Worm (Caenorhabditis elegans) whole organism, L3 larva: Measurements from ENCODE around the gene M60.7.

Experiments used
- R02D3.7 ChIP-seq: fragments of 150-350 bp; optimal IDR thresholded peaks from 2 replicates; lab custom pipeline; 2014; ENCODE audit warnings: missing biosample characterization, missing genetic modification characterization
- ZK546.5 ChIP-seq: sonication (generic microtip); optimal IDR thresholded peaks from 2 replicates; lab custom pipeline; 2017; ENCODE audit warnings: missing biosample characterization, missing genetic modification characterization
- aly-2 ChIP-seq: fragments of 150-350 bp; optimal IDR thresholded peaks from 2 replicates; lab custom pipeline; 2014; ENCODE audit warnings: missing biosample characterization, missing genetic modification characterization
- ama-1 ChIP-seq: fragments of 150-350 bp; optimal IDR thresholded peaks from 2 replicates; lab custom pipeline; 2018
- ceh-16 ChIP-seq: sonication (generic microtip); optimal IDR thresholded peaks from 2 replicates; lab custom pipeline; 2017; ENCODE audit warnings: missing biosample characterization, missing genetic modification characterization
- ceh-9 ChIP-seq: sonication (generic microtip); optimal IDR thresholded peaks from 2 replicates; lab custom pipeline; 2018; ENCODE audit warnings: missing biosample characterization, missing genetic modification characterization
- daf-12 ChIP-seq: fragments of 150-350 bp; optimal IDR thresholded peaks from 2 replicates; lab custom pipeline; 2014; ENCODE audit warnings: missing biosample characterization, missing genetic modification reagents, missing genetic modification characterization
- egl-27 ChIP-seq: sonication (generic microtip); optimal IDR thresholded peaks from 4 replicates; lab custom pipeline; 2017; ENCODE audit warnings: missing biosample characterization, missing genetic modification reagents, missing genetic modification characterization
- elt-1 ChIP-seq: fragments of 150-350 bp; optimal IDR thresholded peaks from 2 replicates; lab custom pipeline; 2014; ENCODE audit warnings: missing biosample characterization, missing genetic modification characterization
- fkh-10 ChIP-seq: sonication (generic microtip); optimal IDR thresholded peaks from 2 replicates; lab custom pipeline; 2017; ENCODE audit warnings: missing biosample characterization, missing genetic modification reagents, missing genetic modification characterization
- fkh-2 ChIP-seq: fragments of 150-350 bp; optimal IDR thresholded peaks from 2 replicates; lab custom pipeline; 2014; ENCODE audit warnings: missing biosample characterization, missing genetic modification reagents, missing genetic modification characterization
- fos-1 ChIP-seq: fragments of 150-350 bp; optimal IDR thresholded peaks from 2 replicates; lab custom pipeline; 2014; ENCODE audit warnings: missing biosample characterization, missing genetic modification characterization
- jun-1 ChIP-seq: fragments of 150-350 bp; optimal IDR thresholded peaks from 2 replicates; lab custom pipeline; 2014; ENCODE audit warnings: missing biosample characterization, missing genetic modification reagents, missing genetic modification characterization
- lin-15B ChIP-seq: fragments of 150-350 bp; optimal IDR thresholded peaks from 2 replicates; lab custom pipeline; 2014; ENCODE audit warnings: missing biosample characterization, missing genetic modification characterization
- lin-39 ChIP-seq: fragments of 150-350 bp; optimal IDR thresholded peaks from 2 replicates; lab custom pipeline; 2018; ENCODE audit warnings: missing biosample characterization, missing genetic modification reagents, missing genetic modification characterization
- lsy-12 ChIP-seq: sonication (generic microtip); optimal IDR thresholded peaks from 2 replicates; lab custom pipeline; 2016; ENCODE audit warnings: mild to moderate bottlenecking, missing genetic modification characterization, missing compliant biosample characterization
- mdl-1 ChIP-seq: fragments of 150-350 bp; optimal IDR thresholded peaks from 2 replicates; lab custom pipeline; 2014; ENCODE audit warnings: missing biosample characterization, missing genetic modification characterization
- nhr-12 ChIP-seq: fragments of 150-350 bp; optimal IDR thresholded peaks from 2 replicates; lab custom pipeline; 2014; ENCODE audit warnings: missing biosample characterization, missing genetic modification characterization
- nhr-237 ChIP-seq: fragments of 150-350 bp; optimal IDR thresholded peaks from 2 replicates; lab custom pipeline; 2014; ENCODE audit warnings: missing biosample characterization, missing genetic modification characterization
- nhr-25 ChIP-seq: sonication (generic microtip); optimal IDR thresholded peaks from 2 replicates; lab custom pipeline; 2017; ENCODE audit warnings: missing biosample characterization, missing genetic modification characterization
- nhr-43 ChIP-seq: sonication (generic microtip); optimal IDR thresholded peaks from 2 replicates; lab custom pipeline; 2016; ENCODE audit warnings: mild to moderate bottlenecking, missing genetic modification characterization, missing compliant biosample characterization; ENCODE audit not compliant: poor library complexity, severe bottlenecking
- nhr-67 ChIP-seq: fragments of 150-350 bp; optimal IDR thresholded peaks from 2 replicates; lab custom pipeline; 2014; ENCODE audit warnings: missing biosample characterization, missing genetic modification characterization
- nhr-76 ChIP-seq: fragments of 150-350 bp; sonication (generic microtip); optimal IDR thresholded peaks from 5 replicates; lab custom pipeline; 2014; ENCODE audit warnings: missing biosample characterization, missing genetic modification characterization
- pha-4 ChIP-seq: fragments of 150-350 bp; optimal IDR thresholded peaks from 2 replicates; lab custom pipeline; 2014; ENCODE audit warnings: missing biosample characterization, missing genetic modification reagents, missing genetic modification characterization
- pqm-1 ChIP-seq: fragments of 150-350 bp; optimal IDR thresholded peaks from 2 replicates; lab custom pipeline; 2017; ENCODE audit warnings: missing biosample characterization, missing genetic modification characterization, inconsistent platforms
- sea-2 ChIP-seq: fragments of 150-350 bp; sonication (generic microtip); optimal IDR thresholded peaks from 4 replicates; lab custom pipeline; 2014; ENCODE audit warnings: missing biosample characterization, missing genetic modification reagents, missing genetic modification characterization
- skn-1 ChIP-seq: fragments of 150-350 bp; optimal IDR thresholded peaks from 2 replicates; lab custom pipeline; 2014; ENCODE audit warnings: missing biosample characterization, missing genetic modification characterization
- unc-39 ChIP-seq: sonication (generic microtip); optimal IDR thresholded peaks from 4 replicates; lab custom pipeline; 2017; ENCODE audit warnings: missing biosample characterization, missing genetic modification characterization
- unc-62 ChIP-seq: fragments of 150-350 bp; sonication (generic microtip); optimal IDR thresholded peaks from 4 replicates; lab custom pipeline; 2014; ENCODE audit warnings: missing biosample characterization, missing genetic modification reagents, missing genetic modification characterization
- zag-1 ChIP-seq: fragments of 150-350 bp; optimal IDR thresholded peaks from 2 replicates; lab custom pipeline; 2014; ENCODE audit warnings: missing biosample characterization, missing genetic modification characterization

Gene M60.7

ce11 chrX:8261125-8261684, at the start of gene M60.7:
Gene M60.7, minus strand, starts transcription at chrX:8261175.
- TF ChIP-seq nhr-12 (no peak), lin-39 (tag; lab: Kevin White, UChicago) (peak; percentile 7)

- TF ChIP-seq aly-2 (tag; lab: Kevin White, UChicago) (no peak), pha-4 (tag; lab: Kevin White, UChicago) (no peak), skn-1 (tag; lab: Kevin White, UChicago) (no peak), mdl-1 (tag; lab: Kevin White, UChicago) (no peak), unc-62 (GFP tag; lab: Kevin White, UChicago) (no peak), nhr-76 (tag; lab: Kevin White, UChicago) (no peak), zag-1 (tag; lab: Kevin White, UChicago) (no peak)
These were observed 49.8 kb upstream of the M60.7 start for ce11 chrX:8310747-8311146.

- TF ChIP-seq nhr-25 (tag; lab: Kevin White, UChicago) = no peak
- TF ChIP-seq fkh-2 (tag; lab: Kevin White, UChicago) = no peak
- TF ChIP-seq lin-39 (tag; lab: Kevin White, UChicago) = no peak
- TF ChIP-seq nhr-237 (tag; lab: Kevin White, UChicago) = no peak
- TF ChIP-seq sea-2 = no peak
- TF ChIP-seq unc-39 = no peak
- TF ChIP-seq fkh-10 (GFP tag; lab: Kevin White, UChicago) = peak; percentile 22
These were observed 47.5 kb upstream of the M60.7 start for ce11 chrX:8308491-8308890.

ce11 chrX:8307600-8307999, 46.6 kb upstream of the M60.7 start, which contains the start of gene R09F10.5:
Gene R09F10.5, minus strand, starts transcription at chrX:8307700.
- TF ChIP-seq nhr-12 (no peak), daf-12 (tag; lab: Kevin White, UChicago) (no peak), nhr-67 (tag; lab: Kevin White, UChicago) (no peak), R02D3.7 (no peak), pha-4 (tag; lab: Kevin White, UChicago) (no peak), lsy-12 (tag; lab: Kevin White, UChicago) (no peak), skn-1 (tag; lab: Kevin White, UChicago) (no peak), pqm-1 (tag; lab: Kevin White, UChicago) (no peak), fos-1 (tag; lab: Kevin White, UChicago) (no peak), lin-39 (tag; lab: Kevin White, UChicago) (no peak), sea-2 (no peak), egl-27 (tag; lab: Kevin White, UChicago) (no peak), ceh-16 (tag; lab: Kevin White, UChicago) (no peak)

ce11 chrX:8302803-8303202, 41.8 kb upstream of the M60.7 start:
- TF ChIP-seq fkh-10 (GFP tag; lab: Kevin White, UChicago) = no peak
- TF ChIP-seq nhr-25 (tag; lab: Kevin White, UChicago) = peak; percentile 54

- TF ChIP-seq nhr-237 (tag; lab: Kevin White, UChicago) (no peak), jun-1 (no peak), fkh-2 (tag; lab: Kevin White, UChicago) (no peak), pqm-1 (tag; lab: Kevin White, UChicago) (no peak)
These were observed 41.3 kb upstream of the M60.7 start, which contains the start of gene inx-5 for ce11 chrX:8302299-8302698. Gene inx-5, minus strand, starts transcription at chrX:8302399.

ce11 chrX:8299554-8299953, 38.6 kb upstream of the M60.7 start, which contains the start of gene ced-13:
Gene ced-13, minus strand, starts transcription at chrX:8299654.
- TF ChIP-seq lin-15B (no peak), egl-27 (tag; lab: Kevin White, UChicago) (no peak), pqm-1 (tag; lab: Kevin White, UChicago) (no peak), nhr-67 (tag; lab: Kevin White, UChicago) (no peak), nhr-237 (tag; lab: Kevin White, UChicago) (no peak), ama-1 (lab: Kevin White, UChicago) (no peak), ceh-9 (no peak), nhr-76 (tag; lab: Kevin White, UChicago) (no peak), sea-2 (no peak), elt-1 (tag; lab: Kevin White, UChicago) (no peak), ZK546.5 (no peak), nhr-43 (no peak), fkh-10 (GFP tag; lab: Kevin White, UChicago) (no peak)
